Worm (Caenorhabditis elegans) whole organism, mixed stage, embryonic: ENCODE results near the gene tig-2.

ENCODE experiments used
- elt-1 ChIP-seq: sonication (generic microtip); optimal IDR thresholded peaks from 2 replicates; lab custom pipeline; 2017; ENCODE audit warnings: missing genetic modification characterization, mild to moderate bottlenecking, missing compliant biosample characterization, antibody characterized with exemption, moderate library complexity, borderline replicate concordance; ENCODE audit not compliant: insufficient read depth
- mep-1 ChIP-seq: fragments of 150-350 bp; optimal IDR thresholded peaks from 2 replicates; lab custom pipeline; 2017; ENCODE audit warnings: missing biosample characterization, missing genetic modification reagents, missing genetic modification characterization, inconsistent platforms
- nhr-28 ChIP-seq: fragments of 150-350 bp; optimal IDR thresholded peaks from 2 replicates; lab custom pipeline; 2014; ENCODE audit warnings: missing biosample characterization, missing genetic modification characterization
- pha-4 ChIP-seq: fragments of 150-350 bp; optimal IDR thresholded peaks from 2 replicates; lab custom pipeline; 2018; ENCODE audit warnings: missing biosample characterization, missing genetic modification reagents, missing genetic modification characterization
- unc-39 ChIP-seq: fragments of 150-350 bp; optimal IDR thresholded peaks from 2 replicates; lab custom pipeline; 2014; ENCODE audit warnings: missing biosample characterization, missing genetic modification characterization
- ztf-11 ChIP-seq: fragments of 150-350 bp; optimal IDR thresholded peaks from 2 replicates; lab custom pipeline; 2014; ENCODE audit warnings: missing biosample characterization, missing genetic modification characterization

ce11 chrV:4754123-4754522 lies 24.2 kb upstream of the tig-2 start, which contains the start of gene hil-4:
- TF ChIP-seq pha-4 (tag; lab: Kevin White, UChicago), result no peak
- TF ChIP-seq nhr-28 (tag; lab: Kevin White, UChicago), result no peak
- TF ChIP-seq elt-1, result no peak
- no peak for TF ChIP-seq ztf-11 (tag; lab: Kevin White, UChicago)
- no peak for TF ChIP-seq unc-39
- TF ChIP-seq mep-1 (tag; lab: Kevin White, UChicago), result no peak
